Worm (Caenorhabditis elegans): ENCODE results near the gene secs-1.

DNA sequence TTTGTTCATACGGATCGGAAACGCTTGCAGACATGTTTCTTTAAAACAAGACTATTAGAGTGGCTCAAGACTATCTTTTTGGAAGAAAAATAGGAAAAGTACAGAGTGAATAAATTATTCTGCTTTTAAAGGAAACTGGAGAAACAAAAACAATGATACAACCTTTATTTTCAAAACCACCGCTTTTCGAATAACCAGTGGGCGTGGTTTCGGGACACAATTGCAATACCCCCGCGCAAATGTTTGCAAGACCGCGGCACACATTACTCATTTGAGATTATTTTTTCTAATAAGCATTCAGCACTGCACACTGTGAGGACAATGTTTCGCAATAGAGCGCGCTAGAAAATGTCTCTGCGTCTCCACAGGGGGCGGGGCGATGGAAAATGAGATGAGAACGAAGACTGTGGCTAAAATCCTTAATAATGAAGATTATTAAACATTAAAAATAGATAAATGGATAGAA is 3.6 kb upstream of the secs-1 start, which contains the start of gene plrg-1:
- TF ChIP-seq ztf-23 (GFP tag; IDR thresholded peaks at IDR 0.05), result peak; percentile 92
- TF ChIP-seq med-1 (GFP tag; optimal IDR thresholded peaks at IDR 0.05; ENCODE audit: insufficient read depth), result peak; percentile 90
- TF ChIP-seq ref-1 (GFP tag; conservative IDR thresholded peaks at IDR 0.05), result peak; percentile 61
- TF ChIP-seq flt-1 (GFP tag; IDR thresholded peaks at IDR 0.05), result peak; percentile 96
- TF ChIP-seq klf-2 (GFP tag; conservative IDR thresholded peaks at IDR 0.05), result peak; percentile 78
- peak; percentile 83; the same call in 1 of the 2 replicates for TF ChIP-seq ztf-29 (GFP tag; IDR thresholded peaks at IDR 0.05)

All from whole organism, midembryonic.